Worm (Caenorhabditis elegans): Measurements from ENCODE around the gene srd-27.

ce11 chrV:15773141-15773540 is 30.0 kb upstream of the srd-27 start, which contains the start of gene nhr-60:
- no peak for TF ChIP-seq klf-2 (GFP tag; conservative IDR thresholded peaks at IDR 0.05)
- no peak for TF ChIP-seq tab-1 (GFP tag; IDR thresholded peaks at IDR 0.05)
- no peak for TF ChIP-seq med-1 (GFP tag; optimal IDR thresholded peaks at IDR 0.05; ENCODE audit: insufficient read depth)
- no peak for TF ChIP-seq flt-1 (GFP tag; IDR thresholded peaks at IDR 0.05)
- no peak for TF ChIP-seq T22C8.4 (GFP tag; IDR thresholded peaks at IDR 0.05)
